Worm (Caenorhabditis elegans): ENCODE data around the gene tig-3.

tig-3 gene

DNA sequence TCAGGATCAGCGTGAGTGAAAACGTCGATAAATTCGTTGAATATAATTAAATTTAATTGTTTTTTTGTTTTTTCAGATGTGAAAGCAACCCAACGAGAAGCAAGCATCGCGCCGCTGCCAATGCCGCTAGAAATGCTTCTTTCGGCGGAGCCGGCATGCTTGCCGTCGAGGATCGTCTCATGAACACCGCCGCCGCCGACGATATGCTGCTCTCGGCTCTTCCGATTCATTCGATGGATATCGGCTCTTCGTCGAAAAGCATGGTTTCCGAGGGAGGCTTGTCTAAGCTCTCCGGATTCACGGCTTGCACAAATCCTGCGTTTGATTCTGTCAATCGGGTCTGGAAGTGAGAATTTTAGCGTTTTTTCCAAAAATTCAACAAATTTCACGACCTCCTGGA, 18.4 kb downstream of the tig-3 start:
- TF ChIP-seq unc-62 (GFP tag; optimal IDR thresholded peaks at IDR 0.05): no peak

DNA sequence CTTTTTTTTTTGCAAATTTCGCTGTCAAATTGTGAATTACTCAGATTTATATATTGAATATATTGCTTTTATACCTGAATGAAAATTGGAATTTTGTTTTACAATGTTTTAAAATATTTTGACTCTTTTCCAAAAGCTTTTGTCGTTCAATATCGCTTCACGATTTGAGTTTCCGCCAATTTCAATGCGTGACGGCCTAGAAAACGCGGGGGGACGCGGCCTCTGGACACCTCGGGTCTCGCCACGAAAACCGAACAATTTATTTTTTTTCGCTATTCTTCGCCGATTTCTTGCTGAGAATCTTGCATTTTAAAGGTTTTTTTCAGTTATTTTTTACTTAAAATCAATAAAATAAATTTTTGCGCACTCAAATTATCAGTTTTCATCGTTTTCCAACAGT, 18.9 kb downstream of the tig-3 start, which contains the start of gene Y46E12BL.2:
TSS of gene Y46E12BL.2 (plus strand) at position 243 of the 400 bp plus-strand sequence.
- TF ChIP-seq unc-62 (GFP tag; optimal IDR thresholded peaks at IDR 0.05): no peak

DNA sequence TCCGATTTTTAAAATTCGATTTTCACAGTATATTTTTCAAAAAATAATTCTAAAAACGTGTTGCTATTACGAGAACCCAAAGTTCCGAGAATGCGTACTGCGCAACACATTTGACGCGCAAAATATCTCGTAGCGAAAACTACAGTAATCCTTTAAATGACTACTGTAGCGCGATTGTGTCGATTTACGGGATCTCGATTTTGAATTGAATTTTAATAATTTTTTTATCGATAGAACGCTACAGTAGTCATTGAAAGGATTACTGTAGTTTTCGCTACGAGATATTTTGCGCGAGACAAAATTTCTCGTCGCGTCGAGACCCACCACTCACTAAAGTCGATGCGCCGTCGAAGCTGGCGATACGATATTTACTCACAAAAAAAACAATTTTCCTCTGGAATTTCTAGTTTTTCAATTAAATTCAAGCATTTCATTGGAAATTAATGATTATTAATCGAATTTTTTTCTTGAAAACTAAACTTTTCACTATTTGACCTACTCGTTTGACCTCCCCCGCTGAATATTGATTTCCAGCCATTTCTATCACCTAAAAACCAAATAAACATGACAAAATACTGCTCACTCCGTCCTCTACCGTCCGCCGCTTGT, 21.7 kb downstream of the tig-3 start, which contains the start of gene spsb-2:
TSS of gene spsb-2 (plus strand) at position 559 of the 609 bp plus-strand sequence.
- no peak for TF ChIP-seq unc-62 (GFP tag; optimal IDR thresholded peaks at IDR 0.05)

DNA sequence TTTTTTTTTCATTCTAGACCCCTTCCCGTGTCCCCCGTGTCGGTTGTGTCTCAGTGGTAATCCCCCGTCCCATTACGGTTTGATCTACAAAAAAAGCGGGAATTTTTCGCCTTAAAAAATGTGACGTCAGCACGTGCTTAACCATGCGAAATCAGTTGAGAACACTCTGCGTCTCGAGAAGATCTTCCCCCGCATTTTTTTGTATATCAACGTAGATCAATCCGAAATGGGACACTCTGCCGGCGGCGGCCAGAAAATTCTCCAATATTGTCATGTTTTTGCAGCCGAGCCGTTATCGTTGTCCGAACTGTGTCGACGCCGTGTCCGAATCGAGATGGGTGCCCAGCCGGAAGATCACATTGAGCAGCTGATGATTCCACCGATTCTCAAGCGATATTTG, 23.6 kb downstream of the tig-3 start:
- no peak for TF ChIP-seq unc-62 (GFP tag; optimal IDR thresholded peaks at IDR 0.05)

DNA sequence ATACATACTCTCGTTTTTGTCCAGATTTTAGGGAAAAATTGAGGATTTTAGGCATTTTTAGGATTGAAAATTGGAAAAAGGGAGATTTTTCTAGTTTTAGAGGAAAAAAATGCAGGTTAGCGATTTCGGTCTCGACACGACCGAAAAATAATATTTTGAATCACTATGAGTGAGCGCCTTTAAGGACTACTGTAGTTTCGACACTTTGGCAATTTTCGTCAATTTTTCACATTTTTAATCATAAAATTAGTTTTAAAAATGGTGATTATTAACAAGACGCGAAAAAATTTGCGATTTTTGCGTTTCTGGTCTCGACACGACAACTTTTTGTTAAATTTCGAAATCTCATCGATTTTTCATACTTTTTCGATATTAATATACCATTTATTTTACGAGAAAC, 24.8 kb downstream of the tig-3 start:
- TF ChIP-seq unc-62 (GFP tag; optimal IDR thresholded peaks at IDR 0.05): no peak

DNA sequence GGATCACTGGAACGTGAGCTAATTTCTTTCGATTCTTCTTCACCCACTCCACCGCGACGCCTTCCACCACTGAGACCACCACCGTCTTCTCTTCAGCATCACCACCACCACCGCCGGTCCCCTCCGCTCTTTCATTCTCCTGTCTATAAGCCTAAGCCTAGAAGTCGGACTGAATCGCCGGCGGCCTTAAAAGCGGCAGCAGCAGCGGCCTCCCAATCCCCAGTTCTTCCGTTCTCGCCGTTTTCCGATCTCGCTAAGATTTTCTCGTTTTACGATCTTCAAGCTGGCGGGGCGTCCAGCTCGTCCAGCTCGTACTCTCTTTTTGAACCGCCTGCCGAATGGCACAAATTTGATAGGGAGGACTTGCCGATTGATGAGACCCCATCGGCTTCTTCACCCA, 25.4 kb downstream of the tig-3 start:
- no peak for TF ChIP-seq unc-62 (GFP tag; optimal IDR thresholded peaks at IDR 0.05)

DNA sequence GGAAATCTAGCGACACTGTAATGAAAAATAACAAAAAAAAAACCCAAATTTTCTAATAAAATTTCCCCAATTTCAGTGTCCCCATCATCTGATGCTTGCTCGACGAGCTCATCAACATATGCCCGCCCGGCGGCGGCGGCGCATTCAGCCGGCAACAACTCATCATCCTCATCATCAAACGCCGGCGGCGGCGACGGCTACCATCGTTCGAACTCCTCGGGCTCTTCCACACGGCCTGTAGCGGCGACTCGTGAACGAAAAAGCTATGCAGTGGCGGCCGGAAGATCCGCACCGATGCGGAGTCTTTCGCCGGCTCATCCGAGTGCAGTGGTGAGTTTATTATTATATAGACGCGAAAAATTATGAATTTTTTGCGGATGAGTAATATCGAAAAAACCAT, 31.5 kb downstream of the tig-3 start:
- TF ChIP-seq unc-62 (GFP tag; optimal IDR thresholded peaks at IDR 0.05): no peak

DNA sequence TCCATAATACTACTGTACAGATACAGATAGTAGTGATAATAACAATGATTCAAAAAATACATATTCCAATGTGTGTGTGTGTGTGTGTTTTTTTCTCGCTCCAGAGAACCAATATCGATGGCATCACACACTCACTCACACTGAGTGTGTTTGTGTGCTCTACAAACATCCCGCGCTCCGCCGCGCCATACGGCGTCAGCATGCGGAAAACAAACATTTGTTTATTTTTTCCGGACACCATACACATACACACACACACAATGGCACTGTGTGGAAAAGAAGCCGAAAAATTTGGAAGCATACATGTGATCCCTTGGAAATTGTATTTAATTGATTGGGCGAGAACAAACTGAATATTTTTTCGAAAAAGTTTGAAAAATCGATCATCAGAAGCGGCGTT, 32.6 kb downstream of the tig-3 start:
- no peak for TF ChIP-seq unc-62 (GFP tag; optimal IDR thresholded peaks at IDR 0.05)

DNA sequence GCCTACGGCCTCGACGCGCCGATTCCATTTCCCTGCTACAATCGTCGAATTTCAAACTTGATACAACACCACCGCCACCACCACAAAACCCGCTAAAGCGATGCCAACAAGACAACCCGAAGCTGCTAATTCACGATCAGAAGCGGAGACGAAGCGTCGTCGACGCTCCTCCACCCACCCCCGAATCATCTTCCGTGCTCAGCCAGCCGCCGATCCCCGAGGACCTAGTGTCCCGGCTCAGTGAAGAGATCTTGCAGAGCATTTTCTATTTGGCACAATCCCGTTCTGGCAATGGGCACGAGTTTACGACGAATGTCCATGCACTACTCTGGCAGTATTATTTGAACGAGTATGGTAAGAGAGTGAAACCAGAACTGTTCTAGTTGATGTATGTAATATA, 33.0 kb downstream of the tig-3 start:
- TF ChIP-seq unc-62 (GFP tag; optimal IDR thresholded peaks at IDR 0.05): no peak

DNA sequence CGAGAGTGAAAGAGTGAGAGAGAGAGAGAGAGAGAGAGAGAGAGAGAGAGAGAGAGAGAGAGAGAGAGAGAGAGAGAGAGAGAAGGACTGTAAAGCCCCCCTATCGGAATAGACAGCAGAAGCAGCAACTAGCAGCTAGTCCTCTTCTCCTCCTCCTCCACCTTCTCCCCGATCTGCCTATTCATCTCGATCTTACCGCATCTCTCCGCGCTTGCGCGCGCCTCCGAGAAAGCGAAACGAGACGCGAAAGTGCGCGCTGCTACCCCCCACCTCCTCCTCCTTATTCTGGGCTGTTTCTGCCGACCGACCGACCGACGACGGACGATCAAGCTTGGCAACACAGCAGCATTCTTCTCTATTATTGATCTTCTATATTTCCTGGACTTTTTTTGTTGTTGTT, 33.6 kb downstream of the tig-3 start:
- no peak for TF ChIP-seq unc-62 (GFP tag; optimal IDR thresholded peaks at IDR 0.05)

DNA sequence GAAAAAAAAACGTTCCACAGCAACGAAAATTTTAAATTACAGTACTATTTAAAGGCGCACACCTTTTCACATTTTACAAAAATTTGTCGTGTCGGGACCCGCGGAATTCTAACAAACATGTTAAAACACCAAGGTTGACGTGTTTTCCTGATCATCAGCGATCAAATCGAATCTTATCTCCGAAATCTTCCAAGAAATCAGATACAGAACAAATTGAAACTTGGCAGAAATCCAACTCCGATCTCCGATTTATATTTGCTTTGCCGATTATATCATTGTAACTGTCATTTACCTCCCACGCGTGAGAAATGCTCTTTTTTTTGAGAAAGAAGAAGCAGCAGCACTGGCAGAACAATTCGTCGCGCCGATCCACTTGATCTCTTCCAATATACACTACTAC, 37.9 kb downstream of the tig-3 start:
- TF ChIP-seq unc-62 (GFP tag; optimal IDR thresholded peaks at IDR 0.05): no peak

DNA sequence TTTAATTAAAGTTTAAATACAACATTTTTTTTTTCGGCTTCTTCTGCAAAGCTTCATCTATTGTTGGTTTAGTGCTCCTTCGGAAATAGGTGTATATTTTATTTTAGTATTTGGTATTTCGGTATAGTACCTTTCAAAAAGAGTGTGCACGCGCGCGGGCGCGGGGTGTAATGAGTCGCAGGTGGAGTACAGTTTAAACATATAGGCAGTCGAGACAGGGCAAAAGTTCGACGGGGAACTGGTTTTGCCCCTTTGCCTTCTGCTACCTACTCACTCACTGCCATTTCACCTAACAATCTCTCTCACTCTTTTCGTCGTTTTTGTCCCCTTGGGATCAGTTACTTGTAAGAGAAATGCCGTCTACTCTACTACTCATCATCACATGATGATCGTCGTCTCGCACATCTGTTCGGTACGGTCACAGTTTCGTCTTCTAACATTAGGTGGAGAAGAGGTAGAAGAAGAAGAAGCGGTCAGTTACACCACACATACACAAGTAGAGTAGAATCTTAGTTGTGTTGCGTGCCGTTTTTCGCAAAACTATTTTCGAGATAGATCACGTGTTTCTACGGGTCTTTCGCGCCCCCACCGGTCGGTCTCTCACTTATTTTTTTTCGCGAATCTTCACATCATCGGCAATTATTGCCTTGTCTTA, 39.2 kb downstream of the tig-3 start:
- TF ChIP-seq unc-62 (GFP tag; optimal IDR thresholded peaks at IDR 0.05): no peak

DNA sequence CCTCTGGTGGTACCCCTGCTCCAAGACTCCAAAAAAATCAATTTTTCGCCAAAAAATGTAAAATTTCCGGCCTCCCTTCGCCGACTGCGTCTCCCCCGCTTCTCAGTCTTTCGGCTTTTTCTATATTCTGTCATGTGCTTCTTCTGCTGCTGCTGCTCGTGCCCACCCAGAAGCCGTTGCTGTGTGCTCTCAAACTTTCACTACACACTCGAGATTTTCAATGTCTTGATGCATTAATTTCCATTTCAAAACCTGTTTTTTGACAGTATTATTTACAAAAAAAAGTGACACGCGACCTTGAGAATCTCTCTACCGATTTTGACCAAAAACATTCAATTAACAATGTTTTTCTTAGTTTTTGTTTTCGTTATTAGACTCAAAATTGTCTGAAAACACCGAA, 42.3 kb downstream of the tig-3 start:
- TF ChIP-seq unc-62 (GFP tag; optimal IDR thresholded peaks at IDR 0.05): no peak

DNA sequence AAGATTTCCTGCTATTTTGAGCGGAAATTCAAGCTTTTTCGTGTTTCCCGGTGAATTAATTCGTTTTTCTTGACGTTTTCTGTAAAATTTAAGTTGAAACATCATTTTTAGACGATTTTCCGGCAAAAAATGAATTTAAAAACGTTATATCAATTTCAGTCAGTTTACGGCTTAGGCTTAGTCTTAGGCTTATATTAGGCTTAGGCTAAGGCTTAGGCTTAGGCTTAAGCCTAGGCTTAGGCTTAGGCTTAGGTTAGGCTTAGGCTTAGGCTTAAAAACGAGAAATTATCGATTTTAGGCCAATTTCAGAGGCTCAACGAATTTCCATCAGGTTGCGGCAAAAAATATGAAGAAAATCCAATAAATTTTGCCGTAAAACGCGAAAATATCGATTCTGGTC, 42.7 kb downstream of the tig-3 start:
- no peak for TF ChIP-seq unc-62 (GFP tag; optimal IDR thresholded peaks at IDR 0.05)

DNA sequence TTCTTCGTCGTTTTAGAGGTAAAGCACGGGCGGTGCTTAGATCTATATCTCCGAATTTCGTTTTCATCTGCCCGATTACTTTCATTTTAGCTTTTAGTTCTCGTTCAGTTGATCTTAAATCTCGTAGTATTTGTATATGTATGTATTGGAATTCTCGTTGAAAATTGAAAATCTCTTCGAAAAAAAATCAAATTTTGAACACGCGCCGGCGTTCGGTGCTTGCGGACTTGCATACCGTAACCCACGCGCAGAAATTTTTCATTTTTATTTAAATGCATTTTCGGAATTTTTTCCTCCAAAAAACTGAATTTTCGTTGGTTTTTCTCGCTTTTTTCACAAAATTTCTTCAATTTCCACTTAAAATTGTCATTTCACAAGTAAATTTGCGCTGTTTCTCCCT, 43.4 kb downstream of the tig-3 start:
- TF ChIP-seq unc-62 (GFP tag; optimal IDR thresholded peaks at IDR 0.05): no peak

DNA sequence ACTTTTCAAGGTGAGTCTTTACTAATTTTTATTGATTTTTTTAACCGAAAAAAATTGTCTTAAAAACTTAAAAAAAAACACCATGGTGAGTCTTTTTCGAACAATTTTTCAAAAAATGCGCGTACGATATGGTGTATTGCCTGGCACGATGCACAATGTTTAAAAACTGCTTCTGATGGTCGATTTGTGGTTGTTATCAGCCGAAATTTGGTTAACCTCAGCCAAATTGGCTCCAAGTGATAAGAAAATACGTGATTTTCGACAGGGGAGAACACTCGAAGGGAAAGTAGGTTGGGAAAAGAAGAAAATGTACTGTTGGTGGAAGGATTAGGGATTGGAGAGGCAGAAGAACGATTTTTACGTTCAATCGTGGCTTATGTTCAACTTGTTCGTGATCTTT, 44.0 kb downstream of the tig-3 start:
- no peak for TF ChIP-seq unc-62 (GFP tag; optimal IDR thresholded peaks at IDR 0.05)

DNA sequence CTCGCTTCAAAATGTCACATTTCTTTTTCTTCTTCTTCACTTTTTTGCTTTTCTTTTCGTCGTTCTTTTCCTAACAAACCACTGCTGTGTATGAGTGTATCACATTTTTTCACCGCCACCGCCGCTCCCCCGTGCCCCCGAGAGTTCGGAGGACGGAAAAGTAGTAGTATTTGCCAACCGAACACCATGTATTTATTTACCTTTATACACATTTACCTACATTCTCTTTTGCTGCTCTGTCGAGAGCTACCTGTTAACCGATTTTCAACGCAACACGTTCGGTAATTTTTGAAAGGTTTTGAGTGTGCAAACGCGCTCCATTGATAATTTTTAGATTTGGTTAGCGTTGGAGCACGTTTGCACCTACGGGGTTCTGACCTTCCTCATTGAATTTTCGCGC, 45.4 kb downstream of the tig-3 start:
- TF ChIP-seq unc-62 (GFP tag; optimal IDR thresholded peaks at IDR 0.05): no peak

DNA sequence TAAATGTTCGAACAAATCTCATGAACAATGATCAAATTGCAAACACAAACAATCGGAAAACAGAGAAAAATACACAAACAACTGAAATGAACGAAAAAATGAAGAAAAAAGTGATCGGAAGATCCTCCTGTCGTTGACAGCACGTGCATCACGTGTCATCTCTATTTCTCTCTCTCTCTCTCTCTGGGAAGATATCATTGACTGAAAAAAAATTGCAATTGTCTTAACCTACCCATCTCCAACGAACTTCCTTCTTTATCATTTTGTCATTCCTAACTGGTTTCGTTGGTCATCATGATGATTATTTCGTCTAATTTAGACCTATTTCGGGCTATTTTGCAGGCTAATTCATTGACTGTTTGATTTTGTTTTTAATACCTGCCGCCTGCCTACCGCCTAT, 46.2 kb downstream of the tig-3 start:
- TF ChIP-seq unc-62 (GFP tag; optimal IDR thresholded peaks at IDR 0.05): no peak

Data from whole organism, dauer.